Worm (Caenorhabditis elegans) whole organism, young adult: Measurements from ENCODE around the gene C49G7.7.

ENCODE experiments used
- F39B2.1 ChIP-seq: fragments of 200-800 bp; sonication (Bioruptor generic); IDR thresholded peaks from 2 replicates; pipeline ENCODE4 v1.3.6; 2022; ENCODE audit warnings: missing genetic modification reagents, missing genetic modification characterization, missing compliant biosample characterization
- ama-1 ChIP-seq, 3 experiments: fragments of 150-350 bp in 1 of 3; sonication (generic microtip) in 2 of 3; optimal IDR thresholded peaks; 2 replicates each; lab custom pipeline; 2014 to 2018; ENCODE audit warnings: missing biosample characterization in 2 of 3, missing genetic modification characterization in 2 of 3, missing genetic modification reagents in 2 of 3
- aptf-3 ChIP-seq: fragments of 200-800 bp; sonication (Bioruptor generic); IDR thresholded peaks from 2 replicates; pipeline ENCODE4 v1.3.6; 2022; ENCODE audit warnings: missing genetic modification characterization, missing compliant biosample characterization
- ceh-91 ChIP-seq: fragments of 200-800 bp; sonication (Bioruptor generic); IDR thresholded peaks from 2 replicates; pipeline ENCODE4 v1.3.6; 2022; ENCODE audit warnings: missing genetic modification reagents, missing genetic modification characterization, missing compliant biosample characterization
- lin-35 ChIP-seq, 3 experiments: fragments of 150-350 bp in 2 of 3; sonication (generic microtip) in 1 of 3; optimal IDR thresholded peaks; 2 replicates each; lab custom pipeline; 2014 to 2018; ENCODE audit warnings: missing biosample characterization in 3 of 3, missing genetic modification characterization in 3 of 3, missing genetic modification reagents in 3 of 3
- lir-1 ChIP-seq: fragments of 200-800 bp; sonication (Bioruptor generic); conservative IDR thresholded peaks from 2 replicates; pipeline ENCODE4 v1.3.6; 2022; ENCODE audit warnings: missing genetic modification reagents, missing genetic modification characterization, missing compliant biosample characterization
- nfya-1 ChIP-seq: sonication (generic microtip); optimal IDR thresholded peaks from 2 replicates; lab custom pipeline; 2017; ENCODE audit warnings: antibody characterized with exemption, missing compliant biosample characterization, missing genetic modification characterization, borderline replicate concordance; ENCODE audit not compliant: insufficient read depth
- pbrm-1 ChIP-seq: fragments of 200-800 bp; sonication (Bioruptor generic); IDR thresholded peaks from 2 replicates; pipeline ENCODE4 v1.3.6; 2022; ENCODE audit warnings: missing genetic modification reagents, missing genetic modification characterization, missing compliant biosample characterization
- pha-4 ChIP-seq: fragments of 150-350 bp; sonication (generic microtip); optimal IDR thresholded peaks from 2 replicates; lab custom pipeline; 2014; ENCODE audit warnings: missing biosample characterization, missing genetic modification reagents, missing genetic modification characterization
- snpc-4 ChIP-seq, 5 experiments: fragments of 150-350 bp in 1 of 5; sonication (generic microtip) in 4 of 5; optimal IDR thresholded peaks; 2 replicates each; lab custom pipeline; 2014 to 2018; ENCODE audit warnings: missing genetic modification characterization in 5 of 5, missing biosample characterization in 3 of 5, antibody characterized with exemption in 2 of 5, mild to moderate bottlenecking in 2 of 5, missing compliant biosample characterization in 2 of 5, missing genotype in 2 of 5, moderate library complexity in 2 of 5, missing genetic modification reagents in 1 of 5
- unc-62 ChIP-seq: fragments of 150-350 bp; optimal IDR thresholded peaks from 2 replicates; lab custom pipeline; 2014; ENCODE audit warnings: missing biosample characterization, missing genetic modification reagents, missing genetic modification characterization

ce11 chrV:4073455-4073854, 39.2 kb downstream of the C49G7.7 start, which contains the start of gene otpl-2:
- TF ChIP-seq lin-35 (GFP tag; optimal IDR thresholded peaks at IDR 0.05; lab: Kevin White, UChicago), result no peak
- no peak for TF ChIP-seq ceh-91 (GFP tag; lab: Robert Waterston, UW)
- no peak for TF ChIP-seq ama-1 (optimal IDR thresholded peaks at IDR 0.05; lab: Kevin White, UChicago)
- no peak for TF ChIP-seq ama-1 (GFP tag; optimal IDR thresholded peaks at IDR 0.05; lab: Kevin White, UChicago)
- TF ChIP-seq pha-4, result no peak
- no peak for TF ChIP-seq unc-62 (GFP tag; lab: Kevin White, UChicago)
- TF ChIP-seq lir-1 (GFP tag; lab: Robert Waterston, UW), result no peak
- TF ChIP-seq F39B2.1, result no peak
- TF ChIP-seq aptf-3 (GFP tag; lab: Robert Waterston, UW), result no peak
- TF ChIP-seq pbrm-1 (GFP tag; lab: Robert Waterston, UW), result no peak
- TF ChIP-seq snpc-4 (GFP tag; optimal IDR thresholded peaks at IDR 0.05; lab: Kevin White, UChicago), result no peak
- TF ChIP-seq snpc-4 (tag; optimal IDR thresholded peaks at IDR 0.05; lab: Kevin White, UChicago), result no peak
- no peak for TF ChIP-seq nfya-1 (tag; lab: Kevin White, UChicago)
